Fruit fly (Drosophila melanogaster) whole organism, adult: ENCODE measurements around the gene tna.

Source experiments
- CG11617 ChIP-seq: fragments of 200-800 bp; sonication (Bioruptor generic); optimal IDR thresholded peaks from 2 replicates; lab custom pipeline; 2017; ENCODE audit warnings: mild to moderate bottlenecking, missing biosample characterization, missing genetic modification reagents, missing genetic modification characterization
- CG1620 ChIP-seq: fragments of 200-800 bp; sonication (Bioruptor generic); optimal IDR thresholded peaks from 2 replicates; lab custom pipeline; 2016; ENCODE audit warnings: missing biosample characterization, missing genetic modification characterization
- kay ChIP-seq: fragments of 200-800 bp; sonication (Bioruptor generic); peaks from one replicate; lab custom pipeline; 2016; ENCODE audit warnings: missing biosample characterization, missing genetic modification characterization, borderline replicate concordance
- pad ChIP-seq: fragments of 200-800 bp; sonication (Bioruptor generic); optimal IDR thresholded peaks from 3 replicates; lab custom pipeline; 2017; ENCODE audit warnings: missing biosample characterization, missing genetic modification characterization, mild to moderate bottlenecking, moderate library complexity, missing genetic modification reagents

DNA sequence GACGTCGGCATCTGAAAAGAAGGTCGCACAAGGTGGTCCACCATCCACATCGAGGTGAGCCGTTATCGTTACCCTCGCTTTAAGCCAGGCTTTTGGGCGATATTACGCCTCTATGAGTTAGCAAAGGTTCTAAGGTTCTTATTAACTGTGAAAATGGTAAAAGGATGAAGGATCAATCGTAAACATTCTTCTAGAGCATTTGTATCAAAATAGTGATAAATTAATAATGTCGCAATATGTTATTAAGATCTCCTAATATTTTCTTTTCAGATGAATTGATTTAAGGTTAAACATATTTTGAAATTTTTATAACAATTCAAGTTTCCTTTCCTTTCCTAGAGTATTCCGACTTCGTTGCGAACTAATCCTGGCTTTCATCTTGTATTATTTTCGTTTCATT lies 39.4 kb upstream of the tna start:
- TF ChIP-seq kay (no peak), CG11617 (GFP tag; lab: Kevin White, UChicago) (no peak), CG1620 (no peak), pad (GFP tag; lab: Kevin White, UChicago) (no peak)
